Worm (Caenorhabditis elegans): ENCODE measurements around the gene pde-4.

- TF ChIP-seq aly-2 (tag; optimal IDR thresholded peaks at IDR 0.05), result no peak
- TF ChIP-seq nhr-10 (tag; optimal IDR thresholded peaks at IDR 0.05), result no peak
- no peak for TF ChIP-seq peb-1 (tag; optimal IDR thresholded peaks at IDR 0.05)
- no peak for TF ChIP-seq nhr-12 (tag; optimal IDR thresholded peaks at IDR 0.05)
- no peak for TF ChIP-seq Y55F3AM.14 (GFP tag; optimal IDR thresholded peaks at IDR 0.05)
- no peak for TF ChIP-seq unc-62 (GFP tag; optimal IDR thresholded peaks at IDR 0.05)
- no peak for TF ChIP-seq zag-1 (tag; optimal IDR thresholded peaks at IDR 0.05)
These were observed 30.6 kb downstream of the pde-4 start, which contains the start of gene R07G3.8 for ce11 chrII:7620413-7620812.

Data from whole organism, L2 larva.